Worm (Caenorhabditis elegans) whole organism, young adult: ENCODE results near the gene best-9.

ENCODE experiments used
- F33H1.4 ChIP-seq: fragments of 200-800 bp; sonication (Bioruptor generic); IDR thresholded peaks from 2 replicates; pipeline ENCODE4 v1.3.6; 2022; ENCODE audit warnings: missing genetic modification reagents, missing genetic modification characterization, missing compliant biosample characterization
- lin-35 ChIP-seq, 3 experiments: fragments of 150-350 bp in 2 of 3; sonication (generic microtip) in 1 of 3; optimal IDR thresholded peaks; 2 replicates each; lab custom pipeline; 2014 to 2018; ENCODE audit warnings: missing biosample characterization in 3 of 3, missing genetic modification characterization in 3 of 3, missing genetic modification reagents in 3 of 3
- madf-8 ChIP-seq: fragments of 200-800 bp; sonication (Bioruptor generic); conservative IDR thresholded peaks from 2 replicates; pipeline ENCODE4 v1.3.6; 2022; ENCODE audit warnings: missing genetic modification reagents, missing genetic modification characterization, missing compliant biosample characterization
- mcd-1 ChIP-seq: fragments of 200-800 bp; sonication (Bioruptor generic); IDR thresholded peaks from 2 replicates; pipeline ENCODE4 v1.3.6; 2022; ENCODE audit warnings: missing genetic modification reagents, missing genetic modification characterization, missing compliant biosample characterization
- mel-28 ChIP-seq: sonication (generic microtip); optimal IDR thresholded peaks from 2 replicates; lab custom pipeline; 2016; ENCODE audit warnings: borderline replicate concordance, mild to moderate bottlenecking, missing genetic modification characterization, missing compliant biosample characterization
- tbx-9 ChIP-seq: sonication (generic microtip); optimal IDR thresholded peaks from 2 replicates; lab custom pipeline; 2016; ENCODE audit warnings: borderline replicate concordance, missing genetic modification characterization, inconsistent platforms, missing compliant biosample characterization

ce11 chrIV:6547397-6547796, 13.1 kb upstream of the best-9 start:
- TF ChIP-seq F33H1.4 (GFP tag; lab: Robert Waterston, UW) (no peak), mel-28 (tag; lab: Kevin White, UChicago) (no peak), madf-8 (GFP tag; lab: Robert Waterston, UW) (no peak), tbx-9 (no peak), lin-35 (GFP tag; optimal IDR thresholded peaks at IDR 0.05; lab: Kevin White, UChicago) (no peak), mcd-1 (no peak)
